Fruit fly (Drosophila melanogaster) whole organism, prepupa: ENCODE data around the gene CG13994.

ENCODE experiments used
- CG32006 ChIP-seq: fragments of 200-800 bp; sonication (Bioruptor generic); optimal IDR thresholded peaks from 3 replicates; lab custom pipeline; 2017; ENCODE audit warnings: missing biosample characterization, mild to moderate bottlenecking, missing genetic modification characterization
- CG6854 ChIP-seq: fragments of 200-800 bp; sonication (Bioruptor generic); optimal IDR thresholded peaks from 2 replicates; lab custom pipeline; 2017; ENCODE audit warnings: missing biosample characterization, mild to moderate bottlenecking, missing genetic modification characterization

DNA sequence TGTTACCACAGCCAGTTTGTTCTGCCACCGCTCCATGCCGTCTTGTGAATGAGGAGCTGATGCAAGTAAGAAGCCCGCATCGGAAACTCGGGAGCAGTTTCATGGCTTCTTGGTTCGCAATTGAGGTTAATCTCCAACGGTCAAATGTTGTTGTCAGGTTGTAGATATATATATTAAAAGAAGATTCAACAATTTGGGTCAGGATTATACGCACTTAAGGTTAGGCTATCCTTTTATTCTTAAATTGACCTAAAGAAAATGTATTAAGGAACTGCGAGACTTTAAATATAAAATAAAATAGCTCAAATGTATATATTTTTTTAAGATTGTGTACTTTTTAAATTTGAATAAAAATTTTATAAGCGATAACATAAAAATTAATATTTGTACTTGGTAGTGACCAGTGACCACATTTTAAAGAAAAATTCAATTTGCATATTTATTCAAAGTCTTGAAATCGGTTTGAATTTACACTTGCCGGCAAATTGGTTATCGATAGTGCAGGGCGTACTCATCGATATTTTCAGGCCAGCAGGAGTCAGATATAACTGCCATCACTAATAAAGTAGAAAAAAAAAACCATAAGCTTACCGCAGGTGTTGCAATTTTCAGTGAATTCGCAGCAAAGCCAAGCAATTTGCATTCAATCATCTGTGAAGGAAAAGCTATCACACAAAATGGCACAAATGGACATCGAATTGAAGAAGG is 5.9 kb downstream of the CG13994 start, which contains the start of the genes CG9150 and Pfdn1:
- no peak for TF ChIP-seq CG32006
- TF ChIP-seq CG6854 (GFP tag; lab: Kevin White, UChicago), result no peak
